Worm (Caenorhabditis elegans): Measurements from ENCODE around the gene C35A5.8.

DNA sequence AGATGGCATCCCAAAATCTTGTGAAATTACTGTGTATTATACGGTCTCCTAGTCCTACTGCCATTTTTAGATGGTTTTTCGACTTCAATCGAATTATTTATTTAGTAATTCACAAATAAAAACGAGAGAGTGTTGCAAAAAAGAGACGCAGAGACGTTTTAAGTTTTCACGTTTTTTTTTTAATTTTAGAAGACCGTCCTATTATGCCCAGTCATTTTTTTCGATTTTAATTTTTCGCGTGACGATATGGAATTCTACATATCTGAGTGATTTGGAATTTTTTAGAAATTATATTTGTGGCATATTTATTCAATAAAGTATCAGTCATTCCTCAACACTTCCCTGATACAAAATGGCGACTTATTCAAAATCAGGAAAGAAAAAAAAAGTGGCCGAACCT, 29.0 kb downstream of the C35A5.8 start, which contains the start of gene C35A5.4:
- TF ChIP-seq ztf-29 (GFP tag; IDR thresholded peaks at IDR 0.05) (no peak), ref-1 (GFP tag; conservative IDR thresholded peaks at IDR 0.05) (no peak), med-1 (GFP tag; optimal IDR thresholded peaks at IDR 0.05; ENCODE audit: insufficient read depth) (no peak)

Measured in whole organism, midembryonic.